Fruit fly (Drosophila melanogaster) whole organism, embryonic: ENCODE results near the gene Orp8.
A peak's percentile ranks its signal among the peaks of the same experiment; 100 is the strongest.

Experiments
- Ada2b ChIP-seq: fragments of 200-800 bp; sonication (Bioruptor generic); IDR thresholded peaks from 2 replicates; pipeline ENCODE4 v1.3.6; 2022; ENCODE audit warnings: missing biosample characterization, missing genetic modification characterization
- BtbVII ChIP-seq: fragments of 200-800 bp; sonication (Bioruptor generic); optimal IDR thresholded peaks from 3 replicates; lab custom pipeline; 2017; ENCODE audit warnings: missing biosample characterization, mild to moderate bottlenecking, missing genetic modification characterization
- C15 ChIP-seq: fragments of 200-800 bp; sonication (Bioruptor generic); IDR thresholded peaks from 3 replicates; pipeline ENCODE4 v1.3.6; 2022; ENCODE audit warnings: missing biosample characterization, missing genetic modification characterization
- CG10147 ChIP-seq: fragments of 200-800 bp; sonication (Bioruptor generic); optimal IDR thresholded peaks from 2 replicates; lab custom pipeline; 2019; ENCODE audit warnings: missing biosample characterization, mild to moderate bottlenecking, missing genetic modification characterization, moderate library complexity
- CG10654 ChIP-seq: fragments of 200-800 bp; sonication (Bioruptor generic); optimal IDR thresholded peaks from 2 replicates; lab custom pipeline; 2016; ENCODE audit warnings: missing biosample characterization, missing genetic modification characterization
- CG11696 ChIP-seq: fragments of 200-800 bp; sonication (Bioruptor generic); IDR thresholded peaks from 2 replicates; pipeline ENCODE4 v1.3.6; 2022; ENCODE audit warnings: missing biosample characterization, missing genetic modification characterization
- CG13296 ChIP-seq: fragments of 200-800 bp; sonication (Bioruptor generic); optimal IDR thresholded peaks from 3 replicates; lab custom pipeline; 2018; ENCODE audit warnings: missing biosample characterization, mild to moderate bottlenecking, missing genetic modification characterization
- CG13624 ChIP-seq: fragments of 200-800 bp; sonication (Bioruptor generic); optimal IDR thresholded peaks from 2 replicates; lab custom pipeline; 2016; ENCODE audit warnings: missing biosample characterization, missing genetic modification characterization
- CG16815 ChIP-seq: fragments of 200-800 bp; sonication (Bioruptor generic); optimal IDR thresholded peaks from 3 replicates; lab custom pipeline; 2017; ENCODE audit warnings: missing biosample characterization, mild to moderate bottlenecking, missing genetic modification characterization
- CG17361 ChIP-seq: fragments of 200-800 bp; sonication (Bioruptor generic); IDR thresholded peaks from 3 replicates; pipeline ENCODE4 v1.3.6; 2022; ENCODE audit warnings: missing biosample characterization, missing genetic modification characterization
- CG18011 ChIP-seq: fragments of 200-800 bp; sonication (Bioruptor generic); optimal IDR thresholded peaks from 2 replicates; lab custom pipeline; 2017; ENCODE audit warnings: missing biosample characterization, missing genetic modification characterization, mild to moderate bottlenecking, moderate library complexity, missing genotype
- CG18599 ChIP-seq: fragments of 200-800 bp; sonication (Bioruptor generic); optimal IDR thresholded peaks from 3 replicates; lab custom pipeline; 2017; ENCODE audit warnings: missing biosample characterization, missing genetic modification characterization, mild to moderate bottlenecking, moderate library complexity, missing genetic modification reagents
- CG2120 ChIP-seq: fragments of 200-800 bp; sonication (Bioruptor generic); optimal IDR thresholded peaks from 3 replicates; lab custom pipeline; 2016; ENCODE audit warnings: missing biosample characterization, missing genetic modification characterization
- CG30431 ChIP-seq: fragments of 200-800 bp; sonication (Bioruptor generic); optimal IDR thresholded peaks from 2 replicates; lab custom pipeline; 2017; ENCODE audit warnings: missing biosample characterization, missing genetic modification characterization
- CG31224 ChIP-seq: fragments of 200-800 bp; sonication (Bioruptor generic); IDR thresholded peaks from 2 replicates; pipeline ENCODE4 v1.3.6; 2022; ENCODE audit warnings: missing biosample characterization, missing genetic modification characterization
- CG32767 ChIP-seq: fragments of 200-800 bp; sonication (Bioruptor generic); IDR thresholded peaks from 2 replicates; pipeline ENCODE4 v1.3.6; 2022; ENCODE audit warnings: missing biosample characterization, missing genetic modification characterization
- CG32772 ChIP-seq: fragments of 200-800 bp; sonication (Bioruptor generic); IDR thresholded peaks from 2 replicates; pipeline ENCODE4 v1.3.6; 2022; ENCODE audit warnings: missing biosample characterization, missing genetic modification characterization
- CG33213 ChIP-seq: fragments of 200-800 bp; sonication (Bioruptor generic); optimal IDR thresholded peaks from 3 replicates; lab custom pipeline; 2016; ENCODE audit warnings: missing biosample characterization, missing genetic modification characterization
- CG34376 ChIP-seq: fragments of 200-800 bp; sonication (Bioruptor generic); optimal IDR thresholded peaks from 2 replicates; lab custom pipeline; 2018; ENCODE audit warnings: missing biosample characterization, mild to moderate bottlenecking, missing genetic modification characterization
- CG4282 ChIP-seq: fragments of 200-800 bp; sonication (Bioruptor generic); optimal IDR thresholded peaks from 2 replicates; lab custom pipeline; 2016; ENCODE audit warnings: missing biosample characterization, missing genetic modification characterization
- CG4730 ChIP-seq: fragments of 200-800 bp; sonication (Bioruptor generic); IDR thresholded peaks from 2 replicates; pipeline ENCODE4 v1.3.6; 2022; ENCODE audit warnings: missing biosample characterization, missing genetic modification characterization
- CG4854 ChIP-seq: fragments of 200-800 bp; sonication (Bioruptor generic); optimal IDR thresholded peaks from 2 replicates; lab custom pipeline; 2016; ENCODE audit warnings: missing biosample characterization, missing genetic modification characterization, inconsistent platforms
- CG6813 ChIP-seq: fragments of 200-800 bp; sonication (Bioruptor generic); optimal IDR thresholded peaks from 2 replicates; lab custom pipeline; 2017; ENCODE audit warnings: missing biosample characterization, missing genetic modification characterization, mild to moderate bottlenecking, moderate library complexity, missing genetic modification reagents
- CG7745 ChIP-seq: fragments of 200-800 bp; sonication (Bioruptor generic); optimal IDR thresholded peaks from 2 replicates; lab custom pipeline; 2018; ENCODE audit warnings: missing biosample characterization, mild to moderate bottlenecking, missing genetic modification characterization, moderate library complexity
- CG7839 ChIP-seq: fragments of 200-800 bp; sonication (Bioruptor generic); optimal IDR thresholded peaks from 3 replicates; lab custom pipeline; 2018; ENCODE audit warnings: missing biosample characterization, mild to moderate bottlenecking, missing genetic modification characterization, moderate library complexity
- CG9609 ChIP-seq: fragments of 200-800 bp; sonication (Bioruptor generic); optimal IDR thresholded peaks from 3 replicates; lab custom pipeline; 2016; ENCODE audit warnings: missing biosample characterization, missing genetic modification characterization
- CG9932 ChIP-seq: fragments of 200-800 bp; sonication (Bioruptor generic); IDR thresholded peaks from 2 replicates; pipeline ENCODE4 v1.3.6; 2022; ENCODE audit warnings: missing biosample characterization, missing genetic modification characterization
- CTCF ChIP-seq: fragments of 200-800 bp; sonication (Bioruptor generic); optimal IDR thresholded peaks from 2 replicates; lab custom pipeline; 2017; ENCODE audit warnings: missing biosample characterization, mild to moderate bottlenecking, missing genetic modification characterization, moderate library complexity
- Drgx ChIP-seq: fragments of 200-800 bp; sonication (Bioruptor generic); IDR thresholded peaks from 2 replicates; pipeline ENCODE4 v1.3.6; 2022; ENCODE audit warnings: missing biosample characterization, missing genetic modification characterization
- H2.0 ChIP-seq: fragments of 200-800 bp; sonication (Bioruptor generic); IDR thresholded peaks from 2 replicates; pipeline ENCODE4 v1.3.6; 2022; ENCODE audit warnings: missing biosample characterization, missing genetic modification characterization
- Hey ChIP-seq: fragments of 200-800 bp; sonication (Bioruptor generic); optimal IDR thresholded peaks from 3 replicates; lab custom pipeline; 2018; ENCODE audit warnings: missing biosample characterization, mild to moderate bottlenecking, missing genetic modification characterization
- Hsf ChIP-seq: fragments of 200-800 bp; sonication (Bioruptor generic); optimal IDR thresholded peaks from 3 replicates; lab custom pipeline; 2016; ENCODE audit warnings: missing biosample characterization, missing genetic modification characterization
- Oaz ChIP-seq: fragments of 200-800 bp; sonication (Bioruptor generic); IDR thresholded peaks from 2 replicates; pipeline ENCODE4 v1.3.6; 2022; ENCODE audit warnings: missing biosample characterization, missing genetic modification characterization
- ase ChIP-seq: fragments of 200-800 bp; sonication (Bioruptor generic); IDR thresholded peaks from 3 replicates; pipeline ENCODE4 v1.3.6; 2022; ENCODE audit warnings: missing biosample characterization, missing genetic modification characterization
- cwo ChIP-seq: fragments of 200-800 bp; sonication (Bioruptor generic); optimal IDR thresholded peaks from 3 replicates; lab custom pipeline; 2017; ENCODE audit warnings: missing biosample characterization, missing genetic modification characterization, mild to moderate bottlenecking, moderate library complexity, missing genetic modification reagents
- dimm ChIP-seq: fragments of 200-800 bp; sonication (Bioruptor generic); IDR thresholded peaks from 2 replicates; pipeline ENCODE4 v1.3.6; 2022; ENCODE audit warnings: missing biosample characterization, missing genetic modification characterization
- dmrt99B ChIP-seq: fragments of 200-800 bp; sonication (Bioruptor generic); optimal IDR thresholded peaks from 2 replicates; lab custom pipeline; 2018; ENCODE audit warnings: missing biosample characterization, mild to moderate bottlenecking, missing genetic modification characterization, moderate library complexity
- dysf ChIP-seq: fragments of 200-800 bp; sonication (Bioruptor generic); IDR thresholded peaks from 3 replicates; pipeline ENCODE4 v1.3.6; 2022; ENCODE audit warnings: missing biosample characterization, missing genetic modification characterization
- emc ChIP-seq: fragments of 200-800 bp; sonication (Bioruptor generic); optimal IDR thresholded peaks from 2 replicates; lab custom pipeline; 2016; ENCODE audit warnings: missing biosample characterization, missing genetic modification characterization
- grau ChIP-seq: fragments of 200-800 bp; optimal IDR thresholded peaks from 3 replicates; lab custom pipeline; 2019; ENCODE audit warnings: missing biosample characterization, mild to moderate bottlenecking, missing genetic modification characterization, moderate library complexity
- kni ChIP-seq: fragments of 200-800 bp; sonication (Bioruptor generic); optimal IDR thresholded peaks from 3 replicates; lab custom pipeline; 2017; ENCODE audit warnings: mild to moderate bottlenecking, missing biosample characterization, missing genetic modification reagents, missing genetic modification characterization
- lbe ChIP-seq: fragments of 200-800 bp; sonication (Bioruptor generic); optimal IDR thresholded peaks from 2 replicates; lab custom pipeline; 2016; ENCODE audit warnings: missing biosample characterization, mild to moderate bottlenecking, missing genetic modification characterization
- pan ChIP-seq, 4 experiments: fragments of >200 bp in 3 of 4; fragments of 200-800 bp in 1 of 4; sonication (Bioruptor generic) in 1 of 4; optimal IDR thresholded peaks in 3 of 4; IDR thresholded peaks in 1 of 4; 2 replicates each; pipeline versions ENCODE4 v1.3.6 to Lab custom; 2017 to 2022; ENCODE audit warnings: missing biosample characterization in 2 of 4, missing genetic modification characterization in 2 of 4, mixed read lengths in 1 of 4
- ranshi ChIP-seq: fragments of 200-800 bp; sonication (Bioruptor generic); IDR thresholded peaks from 2 replicates; pipeline ENCODE4 v1.3.6; 2022; ENCODE audit warnings: missing biosample characterization, missing genetic modification characterization
- scrt ChIP-seq: fragments of 200-800 bp; sonication (Bioruptor generic); optimal IDR thresholded peaks from 2 replicates; lab custom pipeline; 2018; ENCODE audit warnings: missing biosample characterization, mild to moderate bottlenecking, missing genetic modification characterization, moderate library complexity
- sima ChIP-seq: fragments of 200-800 bp; sonication (Bioruptor generic); optimal IDR thresholded peaks from 2 replicates; lab custom pipeline; 2016; ENCODE audit warnings: missing biosample characterization, missing genetic modification characterization
- tap ChIP-seq: fragments of 200-800 bp; optimal IDR thresholded peaks from 3 replicates; lab custom pipeline; 2019; ENCODE audit warnings: missing biosample characterization, mild to moderate bottlenecking, missing genetic modification characterization, moderate library complexity
- tin ChIP-seq: fragments of 200-800 bp; sonication (Bioruptor generic); optimal IDR thresholded peaks from 3 replicates; lab custom pipeline; 2016; ENCODE audit warnings: missing biosample characterization, missing genetic modification characterization
- vvl ChIP-seq: fragments of 200-800 bp; sonication (Bioruptor generic); IDR thresholded peaks from 2 replicates; pipeline ENCODE4 v1.3.6; 2022; ENCODE audit warnings: missing biosample characterization, missing genetic modification characterization
- wek ChIP-seq: fragments of 200-800 bp; sonication (Bioruptor generic); optimal IDR thresholded peaks from 3 replicates; lab custom pipeline; 2018; ENCODE audit warnings: missing biosample characterization, mild to moderate bottlenecking, missing genetic modification characterization, moderate library complexity
- zen ChIP-seq: fragments of 200-800 bp; sonication (Bioruptor generic); optimal IDR thresholded peaks from 3 replicates; lab custom pipeline; 2018; ENCODE audit warnings: missing biosample characterization, mild to moderate bottlenecking, missing genetic modification characterization, moderate library complexity

Gene Orp8

dm6 chr3R:20312838-20313237, 3.7 kb downstream of the Orp8 start (continued):
- TF ChIP-seq CG7745 (tag; lab: Kevin White, UChicago) (no peak), zen (tag; lab: Kevin White, UChicago) (no peak), Hsf (GFP tag; lab: Kevin White, UChicago) (peak; percentile 27), BtbVII (GFP tag; lab: Kevin White, UChicago) (peak; percentile 21), lbe (GFP tag; lab: Kevin White, UChicago) (peak; percentile 65), CG6813 (GFP tag; lab: Kevin White, UChicago) (peak; percentile 23), H2.0 (GFP tag; lab: Robert Waterston, UW) (no peak), pan (optimal IDR thresholded peaks at IDR 0.05; lab: Kevin White, UChicago) (no peak), pan (GFP tag; optimal IDR thresholded peaks at IDR 0.05 in 1 of 2, IDR thresholded peaks at IDR 0.05 in 1 of 2) (peak in 1 of 2 experiments; percentile 51), vvl (GFP tag; lab: Robert Waterston, UW) (peak; percentile 62; the same call in 1 of the 2 replicates), CTCF (GFP tag; lab: Kevin White, UChicago) (peak; percentile 16), kni (no peak), Ada2b (GFP tag; lab: Robert Waterston, UW) (peak; percentile 41; the same call in 1 of the 2 replicates), grau (tag; lab: Kevin White, UChicago) (peak; percentile 24), CG30431 (no peak), CG16815 (no peak), dysf (peak; percentile 58; the same call in 2 of the 3 replicates), dmrt99B (tag; lab: Kevin White, UChicago) (peak; percentile 48), Oaz (GFP tag; lab: Robert Waterston, UW) (no peak), sima (GFP tag; lab: Kevin White, UChicago) (no peak), emc (GFP tag; lab: Kevin White, UChicago) (peak; percentile 15), tin (GFP tag; lab: Kevin White, UChicago) (peak; percentile 10), Drgx (GFP tag; lab: Robert Waterston, UW) (peak; percentile 85), ranshi (GFP tag; lab: Robert Waterston, UW) (peak; percentile 56), ase (GFP tag; lab: Robert Waterston, UW) (0 out of 3 replicates have a peak, but pooled peaks have one; percentile 4), CG34376 (no peak), CG33213 (GFP tag; lab: Kevin White, UChicago) (peak; percentile 30), CG9932 (GFP tag; lab: Robert Waterston, UW) (peak; percentile 33; the same call in 1 of the 2 replicates), scrt (peak; percentile 34), CG4854 (GFP tag; lab: Kevin White, UChicago) (peak; percentile 30), CG13296 (GFP tag; lab: Kevin White, UChicago) (peak; percentile 39), CG10654 (peak; percentile 11), C15 (GFP tag; lab: Robert Waterston, UW) (no peak), CG18599 (GFP tag; lab: Kevin White, UChicago) (peak; percentile 79), CG11696 (GFP tag; lab: Robert Waterston, UW) (no peak), CG2120 (GFP tag; lab: Kevin White, UChicago) (peak; percentile 41), CG31224 (GFP tag; lab: Robert Waterston, UW) (peak; percentile 26; the same call in 1 of the 2 replicates), CG10147 (GFP tag; lab: Kevin White, UChicago) (peak; percentile 64), cwo (GFP tag; lab: Kevin White, UChicago) (peak; percentile 29), CG18011 (GFP tag; lab: Kevin White, UChicago) (no peak), CG4282 (no peak), dimm (GFP tag; lab: Robert Waterston, UW) (no peak), CG17361 (GFP tag; lab: Robert Waterston, UW) (peak; percentile 71), CG13624 (GFP tag; lab: Kevin White, UChicago) (peak; percentile 19), wek (GFP tag; lab: Kevin White, UChicago) (no peak), tap (tag; lab: Kevin White, UChicago) (peak; percentile 44), CG4730 (GFP tag; lab: Robert Waterston, UW) (peak; percentile 48), CG9609 (GFP tag; lab: Kevin White, UChicago) (no peak), CG32767 (0 out of 2 replicates have a peak, but pooled peaks have one; percentile 32), CG32772 (GFP tag; lab: Robert Waterston, UW) (peak; percentile 29; the same call in 1 of the 2 replicates), Hey (tag; lab: Kevin White, UChicago) (no peak), CG7839 (tag; lab: Kevin White, UChicago) (peak; percentile 48)
